Worm (Caenorhabditis elegans): ENCODE results near the gene Y51H7C.13.
"Not testable (repeated sequence)": the region's sequence is repeated elsewhere in the genome, so short reads cannot be mapped to it uniquely, and the experiment has no call there.

DNA sequence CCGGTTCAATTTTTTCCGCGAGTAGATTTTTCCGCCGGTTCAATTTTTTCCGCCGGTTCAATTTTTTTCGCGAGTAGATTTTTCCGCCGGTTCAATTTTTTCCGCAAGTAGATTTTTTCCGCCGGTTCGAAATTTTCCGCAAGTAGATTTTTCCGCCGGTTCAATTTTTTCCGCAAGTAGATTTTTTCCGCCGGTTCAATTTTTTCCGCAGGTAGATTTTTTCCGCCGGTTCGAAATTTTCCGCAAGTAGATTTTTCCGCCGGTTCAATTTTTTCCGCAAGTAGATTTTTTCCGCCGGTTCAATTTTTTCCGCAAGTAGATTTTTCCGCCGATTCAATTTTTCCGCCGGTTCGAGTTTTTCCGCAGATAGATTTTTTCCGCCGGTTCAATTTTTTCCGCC, 13.1 kb downstream of the Y51H7C.13 start:
- TF ChIP-seq zag-1 (tag; optimal IDR thresholded peaks at IDR 0.05); R02D3.7 (tag; optimal IDR thresholded peaks at IDR 0.05); pha-4 (GFP tag; IDR thresholded peaks at IDR 0.05); pha-4 (tag; optimal IDR thresholded peaks at IDR 0.05); lsy-2 (tag; optimal IDR thresholded peaks at IDR 0.05); php-3 (GFP tag; IDR thresholded peaks at IDR 0.05); mep-1 (tag; optimal IDR thresholded peaks at IDR 0.05); unc-62 (GFP tag; optimal IDR thresholded peaks at IDR 0.05 in 1 of 2); unc-62 (tag; optimal IDR thresholded peaks at IDR 0.05): not testable (repeated sequence)
